Worm (Caenorhabditis elegans) whole organism, dauer: ENCODE data around the gene F53F8.4.

ENCODE experiments used
- unc-62 ChIP-seq: sonication (generic microtip); optimal IDR thresholded peaks from 2 replicates; lab custom pipeline; 2017; ENCODE audit warnings: missing biosample characterization, missing genetic modification reagents, missing genetic modification characterization

Gene F53F8.4

ce11 chrV:20654350-20654749, 37.1 kb downstream of the F53F8.4 start, which contains the start of gene mnr-1:
mnr-1 (plus strand) TSS chrV:20654650.
- no peak for TF ChIP-seq unc-62 (GFP tag; lab: Kevin White, UChicago)

DNA sequence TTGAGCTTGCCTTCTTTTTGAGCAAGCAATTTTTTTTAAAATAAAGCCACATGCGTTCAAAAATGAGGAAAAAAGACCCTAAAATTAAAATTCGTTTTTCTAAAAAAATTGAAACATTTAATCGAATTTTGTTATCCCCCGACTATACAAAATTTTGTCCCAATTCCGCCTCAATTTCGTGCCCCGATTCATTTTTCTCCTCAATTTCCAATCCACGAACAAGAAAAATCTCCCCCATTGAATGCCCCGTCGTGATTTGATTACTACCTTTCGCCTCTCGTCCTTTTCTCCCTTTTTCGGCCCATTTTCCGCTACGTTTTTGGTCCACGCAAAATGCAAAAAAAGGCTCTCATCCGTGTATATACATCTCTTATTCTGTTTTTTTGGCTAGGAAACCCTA, 39.6 kb downstream of the F53F8.4 start:
- TF ChIP-seq unc-62 (GFP tag; lab: Kevin White, UChicago), result no peak

ce11 chrV:20648868-20649267, 42.6 kb downstream of the F53F8.4 start:
- no peak for TF ChIP-seq unc-62 (GFP tag; lab: Kevin White, UChicago)

- no peak for TF ChIP-seq unc-62 (GFP tag; lab: Kevin White, UChicago)
Observed at ce11 chrV:20645479-20645878, 46.0 kb downstream of the F53F8.4 start.

- no peak for TF ChIP-seq unc-62 (GFP tag; lab: Kevin White, UChicago)
Observed at ce11 chrV:20641896-20642295, 49.6 kb downstream of the F53F8.4 start, which contains the start of gene srxa-15. srxa-15 (plus strand) TSS chrV:20642196.
